Worm (Caenorhabditis elegans) whole organism, late embryonic: ENCODE measurements around the gene C33E10.10.

Source experiments
- F13H6.1 ChIP-seq: sonication (generic microtip); optimal IDR thresholded peaks from 2 replicates; lab custom pipeline; 2016; ENCODE audit warnings: missing genetic modification characterization, missing compliant biosample characterization
- ama-1 ChIP-seq: fragments of 150-350 bp; optimal IDR thresholded peaks from 2 replicates; lab custom pipeline; 2014
- ceh-18 ChIP-seq: sonication (generic microtip); optimal IDR thresholded peaks from 2 replicates; lab custom pipeline; 2016; ENCODE audit warnings: missing genetic modification characterization, missing compliant biosample characterization
- ceh-48 ChIP-seq: sonication (generic microtip); optimal IDR thresholded peaks from 2 replicates; lab custom pipeline; 2016; ENCODE audit warnings: missing genetic modification characterization, inconsistent platforms, missing compliant biosample characterization
- elt-2 ChIP-seq: sonication (generic microtip); optimal IDR thresholded peaks from 2 replicates; lab custom pipeline; 2016; ENCODE audit warnings: missing genetic modification reagents, missing genetic modification characterization, missing compliant biosample characterization
- fkh-10 ChIP-seq: fragments of 150-350 bp; optimal IDR thresholded peaks from 2 replicates; lab custom pipeline; 2014; ENCODE audit warnings: missing biosample characterization, missing genetic modification reagents, missing genetic modification characterization
- gmeb-2 ChIP-seq: sonication (generic microtip); optimal IDR thresholded peaks from 2 replicates; lab custom pipeline; 2016; ENCODE audit warnings: missing genetic modification characterization, inconsistent platforms, missing compliant biosample characterization
- hlh-8 ChIP-seq: sonication (generic microtip); optimal IDR thresholded peaks from 2 replicates; lab custom pipeline; 2016; ENCODE audit warnings: missing genotype, missing genetic modification characterization, missing compliant biosample characterization
- odd-2 ChIP-seq: sonication (generic microtip); optimal IDR thresholded peaks from 2 replicates; lab custom pipeline; 2017; ENCODE audit warnings: antibody characterized with exemption, mild to moderate bottlenecking, missing genetic modification characterization, missing compliant biosample characterization
- pat-9 ChIP-seq: fragments of 200-800 bp; sonication (Bioruptor generic); optimal IDR thresholded peaks from 2 replicates; lab custom pipeline; 2018; ENCODE audit warnings: mild to moderate bottlenecking, missing genetic modification characterization, moderate library complexity, missing compliant biosample characterization
- pha-2 ChIP-seq: sonication (generic microtip); optimal IDR thresholded peaks from 2 replicates; lab custom pipeline; 2017; ENCODE audit warnings: mild to moderate bottlenecking, missing genetic modification characterization, missing compliant biosample characterization
- pha-4 ChIP-seq: fragments of 150-350 bp; optimal IDR thresholded peaks from 2 replicates; lab custom pipeline; 2018; ENCODE audit warnings: missing biosample characterization, missing genetic modification reagents, missing genetic modification characterization
- tbx-2 ChIP-seq: sonication (generic microtip); optimal IDR thresholded peaks from 2 replicates; lab custom pipeline; 2016; ENCODE audit warnings: missing genetic modification characterization, missing compliant biosample characterization
- unc-3 ChIP-seq, 2 experiments: fragments of 200-800 bp in 1 of 2; sonication (Bioruptor generic) in 1 of 2; sonication (generic microtip) in 1 of 2; conservative IDR thresholded peaks in 1 of 2; optimal IDR thresholded peaks in 1 of 2; 2 replicates each; pipeline versions ENCODE4 v1.3.6 to Lab custom; 2016 to 2022; ENCODE audit warnings: missing compliant biosample characterization in 2 of 2, missing genetic modification characterization in 2 of 2, missing genetic modification reagents in 1 of 2

DNA sequence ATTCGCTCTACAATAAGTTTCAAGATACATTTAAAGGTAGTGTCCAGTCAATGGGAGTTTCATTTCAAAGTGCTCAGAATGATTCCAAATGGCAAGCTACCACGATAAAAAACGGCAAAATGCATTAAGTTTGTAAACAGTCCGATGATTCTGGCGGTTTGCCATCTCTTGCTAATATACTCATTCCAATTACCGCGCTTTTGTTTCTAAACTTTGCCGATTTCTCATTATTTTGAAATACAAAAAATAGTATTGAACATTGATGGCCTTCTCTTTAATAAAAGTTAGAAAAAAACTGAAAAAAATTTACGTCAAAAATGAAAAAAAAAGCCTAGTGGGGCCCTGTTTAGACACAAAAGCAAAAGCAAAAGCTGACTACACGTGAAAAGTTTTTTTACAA is 7.8 kb downstream of the C33E10.10 start:
- TF ChIP-seq ceh-18 (tag; lab: Kevin White, UChicago) (no peak), pat-9 (no peak), odd-2 (no peak), gmeb-2 (tag; lab: Kevin White, UChicago) (no peak), ceh-48 (tag; lab: Kevin White, UChicago) (no peak), fkh-10 (no peak), pha-2 (no peak), tbx-2 (tag; lab: Kevin White, UChicago) (no peak), hlh-8 (tag; lab: Kevin White, UChicago) (no peak), pha-4 (tag; lab: Kevin White, UChicago) (no peak), unc-3 (GFP tag; conservative IDR thresholded peaks at IDR 0.05; lab: Robert Waterston, UW) (no peak), unc-3 (tag; optimal IDR thresholded peaks at IDR 0.05; lab: Kevin White, UChicago) (no peak), F13H6.1 (tag; lab: Kevin White, UChicago) (no peak), elt-2 (no peak), ama-1 (no peak)
